Fruit fly (Drosophila melanogaster): ENCODE data around the gene Unc-76.

DNA sequence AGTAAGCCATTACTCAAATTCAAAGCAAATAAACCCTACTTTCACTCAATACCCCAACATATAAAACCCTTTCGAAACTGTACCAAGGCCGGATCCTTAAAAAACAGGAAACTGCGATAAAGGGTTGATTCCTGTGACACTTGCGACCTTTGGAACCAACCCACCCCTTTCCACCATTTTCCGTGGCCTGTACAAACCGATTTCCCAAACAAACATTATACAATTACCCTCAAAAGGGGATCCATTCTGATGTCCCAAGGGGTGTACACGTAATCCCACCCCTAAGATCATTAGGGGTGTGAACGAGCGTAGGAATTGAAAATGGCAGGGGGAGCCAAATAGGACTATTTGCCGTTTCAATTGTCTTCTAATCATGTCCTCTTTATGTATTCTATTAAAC is 59.2 kb downstream of the Unc-76 start:
- TF ChIP-seq psq (optimal IDR thresholded peaks at IDR 0.05) (no peak), h (optimal IDR thresholded peaks at IDR 0.05) (no peak)
